Worm (Caenorhabditis elegans) whole organism, late embryonic: Measurements from ENCODE around the gene C08B6.5.

ENCODE experiments used
- C38D4.7 ChIP-seq: fragments of 200-800 bp; sonication (Bioruptor generic); optimal IDR thresholded peaks from 2 replicates; lab custom pipeline; 2018; ENCODE audit warnings: mild to moderate bottlenecking, missing genetic modification characterization, moderate library complexity, missing compliant biosample characterization
- F13H6.1 ChIP-seq: sonication (generic microtip); optimal IDR thresholded peaks from 2 replicates; lab custom pipeline; 2016; ENCODE audit warnings: missing genetic modification characterization, missing compliant biosample characterization
- K02D7.2 ChIP-seq: sonication (generic microtip); optimal IDR thresholded peaks from 2 replicates; lab custom pipeline; 2017; ENCODE audit warnings: mild to moderate bottlenecking, missing genetic modification characterization, missing compliant biosample characterization
- K09A11.1 ChIP-seq: sonication (generic microtip); optimal IDR thresholded peaks from 2 replicates; lab custom pipeline; 2017; ENCODE audit warnings: antibody characterized with exemption, mild to moderate bottlenecking, missing genetic modification characterization, missing compliant biosample characterization; ENCODE audit not compliant: insufficient read depth
- T23F11.4 ChIP-seq: fragments of 200-800 bp; sonication (Bioruptor generic); optimal IDR thresholded peaks from 2 replicates; lab custom pipeline; 2018; ENCODE audit warnings: mild to moderate bottlenecking, missing genetic modification characterization, missing compliant biosample characterization
- Y22D7AL.16 ChIP-seq: sonication (generic microtip); optimal IDR thresholded peaks from 2 replicates; lab custom pipeline; 2016; ENCODE audit warnings: missing genetic modification characterization, missing compliant biosample characterization
- ama-1 ChIP-seq: fragments of 150-350 bp; optimal IDR thresholded peaks from 2 replicates; lab custom pipeline; 2014
- ceh-14 ChIP-seq: sonication (generic microtip); optimal IDR thresholded peaks from 2 replicates; lab custom pipeline; 2016; ENCODE audit warnings: missing genotype, missing genetic modification characterization, missing compliant biosample characterization
- ceh-18 ChIP-seq: sonication (generic microtip); optimal IDR thresholded peaks from 2 replicates; lab custom pipeline; 2016; ENCODE audit warnings: missing genetic modification characterization, missing compliant biosample characterization
- ceh-22 ChIP-seq: sonication (generic microtip); optimal IDR thresholded peaks from 2 replicates; lab custom pipeline; 2017; ENCODE audit warnings: missing biosample characterization, missing genetic modification characterization
- ceh-6 ChIP-seq: fragments of 200-800 bp; sonication (Bioruptor generic); optimal IDR thresholded peaks from 2 replicates; lab custom pipeline; 2018; ENCODE audit warnings: mild to moderate bottlenecking, missing genetic modification characterization, missing compliant biosample characterization
- ceh-9 ChIP-seq: sonication (generic microtip); optimal IDR thresholded peaks from 2 replicates; lab custom pipeline; 2016; ENCODE audit warnings: mild to moderate bottlenecking, missing genetic modification characterization, inconsistent platforms, missing compliant biosample characterization
- che-1 ChIP-seq: sonication (generic microtip); optimal IDR thresholded peaks from 2 replicates; lab custom pipeline; 2016; ENCODE audit warnings: mild to moderate bottlenecking, missing genetic modification characterization, missing compliant biosample characterization
- dve-1 ChIP-seq: sonication (generic microtip); optimal IDR thresholded peaks from 2 replicates; lab custom pipeline; 2017; ENCODE audit warnings: antibody characterized with exemption, mild to moderate bottlenecking, missing genetic modification characterization, missing compliant biosample characterization
- ets-4 ChIP-seq: sonication (generic microtip); optimal IDR thresholded peaks from 2 replicates; lab custom pipeline; 2016; ENCODE audit warnings: missing genetic modification characterization, missing compliant biosample characterization
- hlh-30 ChIP-seq: sonication (generic microtip); optimal IDR thresholded peaks from 2 replicates; lab custom pipeline; 2017; ENCODE audit warnings: antibody characterized with exemption, missing genetic modification characterization, missing compliant biosample characterization; ENCODE audit not compliant: insufficient read depth
- hlh-8 ChIP-seq: sonication (generic microtip); optimal IDR thresholded peaks from 2 replicates; lab custom pipeline; 2016; ENCODE audit warnings: missing genotype, missing genetic modification characterization, missing compliant biosample characterization
- lim-6 ChIP-seq: sonication (generic microtip); optimal IDR thresholded peaks from 2 replicates; lab custom pipeline; 2016; ENCODE audit warnings: missing genetic modification characterization, missing compliant biosample characterization
- lin-11 ChIP-seq: fragments of 200-800 bp; sonication (Bioruptor generic); optimal IDR thresholded peaks from 2 replicates; lab custom pipeline; 2018; ENCODE audit warnings: mild to moderate bottlenecking, missing genetic modification characterization, missing compliant biosample characterization
- madf-2 ChIP-seq: sonication (generic microtip); optimal IDR thresholded peaks from 2 replicates; lab custom pipeline; 2017; ENCODE audit warnings: missing genetic modification characterization, missing compliant biosample characterization
- nfya-1 ChIP-seq: sonication (generic microtip); optimal IDR thresholded peaks from 2 replicates; lab custom pipeline; 2017; ENCODE audit warnings: missing genetic modification characterization, mild to moderate bottlenecking, missing compliant biosample characterization, antibody characterized with exemption, moderate library complexity
- odd-2 ChIP-seq: sonication (generic microtip); optimal IDR thresholded peaks from 2 replicates; lab custom pipeline; 2017; ENCODE audit warnings: antibody characterized with exemption, mild to moderate bottlenecking, missing genetic modification characterization, missing compliant biosample characterization
- pag-3 ChIP-seq: sonication (generic microtip); optimal IDR thresholded peaks from 2 replicates; lab custom pipeline; 2016; ENCODE audit warnings: missing compliant biosample characterization, missing genetic modification characterization, borderline replicate concordance
- pat-9 ChIP-seq: fragments of 200-800 bp; sonication (Bioruptor generic); optimal IDR thresholded peaks from 2 replicates; lab custom pipeline; 2018; ENCODE audit warnings: mild to moderate bottlenecking, missing genetic modification characterization, moderate library complexity, missing compliant biosample characterization
- pax-1 ChIP-seq: fragments of 150-350 bp; optimal IDR thresholded peaks from 2 replicates; lab custom pipeline; 2014; ENCODE audit warnings: missing biosample characterization, missing genetic modification characterization
- pqm-1 ChIP-seq: sonication (generic microtip); optimal IDR thresholded peaks from 2 replicates; lab custom pipeline; 2016; ENCODE audit warnings: missing genetic modification characterization, missing compliant biosample characterization
- sox-4 ChIP-seq: sonication (generic microtip); optimal IDR thresholded peaks from 2 replicates; lab custom pipeline; 2017; ENCODE audit warnings: mild to moderate bottlenecking, missing genetic modification characterization, inconsistent platforms, missing compliant biosample characterization
- syd-9 ChIP-seq: sonication (generic microtip); optimal IDR thresholded peaks from 2 replicates; lab custom pipeline; 2016; ENCODE audit warnings: mild to moderate bottlenecking, missing genetic modification characterization, moderate library complexity, missing compliant biosample characterization
- tbx-7 ChIP-seq: sonication (generic microtip); optimal IDR thresholded peaks from 2 replicates; lab custom pipeline; 2016; ENCODE audit warnings: missing genotype, missing genetic modification characterization, missing compliant biosample characterization
- unc-3 ChIP-seq, 2 experiments: fragments of 200-800 bp in 1 of 2; sonication (Bioruptor generic) in 1 of 2; sonication (generic microtip) in 1 of 2; conservative IDR thresholded peaks in 1 of 2; optimal IDR thresholded peaks in 1 of 2; 2 replicates each; pipeline versions ENCODE4 v1.3.6 to Lab custom; 2016 to 2022; ENCODE audit warnings: missing compliant biosample characterization in 2 of 2, missing genetic modification characterization in 2 of 2, missing genetic modification reagents in 1 of 2
- unc-42 ChIP-seq: sonication (generic microtip); optimal IDR thresholded peaks from 2 replicates; lab custom pipeline; 2016; ENCODE audit warnings: missing genotype, missing genetic modification characterization, missing compliant biosample characterization
- unc-55 ChIP-seq: sonication (generic microtip); optimal IDR thresholded peaks from 2 replicates; lab custom pipeline; 2017; ENCODE audit warnings: missing biosample characterization, missing genetic modification reagents, missing genetic modification characterization
- unc-86 ChIP-seq: sonication (generic microtip); optimal IDR thresholded peaks from 2 replicates; lab custom pipeline; 2016; ENCODE audit warnings: missing genetic modification characterization, missing compliant biosample characterization
- ztf-16 ChIP-seq: sonication (generic microtip); optimal IDR thresholded peaks from 2 replicates; lab custom pipeline; 2017; ENCODE audit warnings: missing genetic modification characterization, missing compliant biosample characterization

The C08B6.5 gene

DNA sequence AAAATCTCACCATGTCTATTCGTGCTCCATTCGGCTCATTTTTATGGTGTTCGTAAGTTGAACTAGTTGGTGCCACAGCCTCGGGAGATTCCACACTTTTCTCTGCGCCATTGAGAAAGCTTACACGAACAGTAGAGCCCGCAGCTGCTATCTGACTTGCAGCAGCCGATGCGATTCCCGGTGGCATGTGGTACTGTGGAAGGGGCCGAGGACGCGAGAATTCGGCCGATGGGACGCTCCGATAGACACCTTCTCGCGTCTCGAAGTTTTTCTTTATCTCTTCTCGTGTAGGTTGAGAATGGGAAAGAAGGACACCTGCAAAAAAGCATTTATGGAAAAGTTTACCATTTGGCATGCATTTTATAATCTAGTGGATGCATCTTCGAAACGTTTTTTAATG is 15.7 kb downstream of the C08B6.5 start:
- no peak for TF ChIP-seq ets-4 (tag; lab: Kevin White, UChicago)
- TF ChIP-seq unc-3 (GFP tag; conservative IDR thresholded peaks at IDR 0.05; lab: Robert Waterston, UW): no peak
- no peak for TF ChIP-seq unc-3 (tag; optimal IDR thresholded peaks at IDR 0.05; lab: Kevin White, UChicago)
- TF ChIP-seq che-1 (tag; lab: Kevin White, UChicago): no peak
- no peak for TF ChIP-seq hlh-8 (tag; lab: Kevin White, UChicago)
- TF ChIP-seq unc-42: no peak
- TF ChIP-seq lin-11 (tag; lab: Kevin White, UChicago): no peak
- TF ChIP-seq ama-1 (lab: Kevin White, UChicago): no peak
- no peak for TF ChIP-seq pqm-1 (tag; lab: Kevin White, UChicago)
- no peak for TF ChIP-seq sox-4 (tag; lab: Kevin White, UChicago)
- no peak for TF ChIP-seq hlh-30 (tag; lab: Kevin White, UChicago)
- no peak for TF ChIP-seq pat-9
- no peak for TF ChIP-seq dve-1
- TF ChIP-seq ceh-14: no peak

DNA sequence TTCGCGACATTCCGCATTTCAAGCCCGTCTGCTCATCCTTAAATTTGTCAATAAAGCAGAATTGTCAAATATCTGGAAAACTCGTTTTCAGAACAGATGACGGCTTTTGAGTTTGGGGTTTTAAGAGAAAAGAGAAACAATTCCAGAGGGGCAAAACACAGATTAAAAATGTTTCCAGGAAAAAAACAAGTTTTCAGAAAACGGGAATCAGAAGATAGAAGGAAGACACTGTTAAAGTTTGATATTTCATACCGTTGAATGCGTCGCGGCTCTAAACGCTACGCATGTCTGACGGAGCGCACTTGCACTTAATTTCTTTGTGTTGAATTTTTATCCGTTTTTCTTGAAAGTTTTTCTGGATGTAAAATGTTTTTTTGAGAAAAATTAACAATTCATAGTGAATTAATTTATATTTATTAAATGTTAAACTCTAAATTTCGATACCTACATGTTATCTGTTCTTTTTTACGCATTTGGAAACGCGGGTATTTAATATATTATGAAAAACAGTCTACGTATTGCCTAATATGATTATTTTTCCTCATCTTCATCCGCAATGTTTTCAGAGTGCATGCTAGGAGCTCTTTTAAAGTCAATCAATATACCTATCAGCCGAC is 16.6 kb downstream of the C08B6.5 start, which contains the start of the genes C08B6.18, wdr-20 and C08B6.8:
TSS of gene C08B6.18 (minus strand) at position 51 of the 617 bp plus-strand sequence.
TSS of gene wdr-20 (minus strand) at position 82 of the 617 bp plus-strand sequence.
TSS of gene C08B6.8 (plus strand) at position 567 of the 617 bp plus-strand sequence.
- TF ChIP-seq unc-42 (peak; percentile 4), ceh-18 (tag; lab: Kevin White, UChicago) (no peak)

DNA sequence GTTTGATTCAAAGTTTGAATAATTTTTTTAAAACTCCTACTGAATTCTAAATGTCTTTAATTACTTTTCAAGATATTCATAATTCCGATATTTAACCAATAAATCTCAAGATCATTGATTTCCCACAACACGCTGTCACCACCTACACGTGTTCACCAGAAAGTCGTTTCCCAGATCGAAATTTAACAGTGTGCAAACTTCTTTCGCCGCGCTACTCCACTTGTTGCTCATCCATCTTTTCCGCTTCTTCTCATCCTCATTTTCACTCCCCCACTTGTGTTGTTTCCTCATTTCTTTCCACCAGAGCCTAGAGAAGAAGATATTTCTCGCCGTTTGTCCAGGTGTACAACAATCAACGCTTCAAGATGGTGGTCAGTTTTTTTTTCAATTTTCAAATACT is 28.1 kb downstream of the C08B6.5 start, which contains the start of gene C51E3.9:
TSS of gene C51E3.9 (plus strand) at position 301 of the 400 bp plus-strand sequence.
- TF ChIP-seq ztf-16 (tag; lab: Kevin White, UChicago) (no peak), ets-4 (tag; lab: Kevin White, UChicago) (no peak), K02D7.2 (no peak), unc-55 (GFP tag; lab: Kevin White, UChicago) (no peak), syd-9 (tag; lab: Kevin White, UChicago) (no peak), tbx-7 (tag; lab: Kevin White, UChicago) (no peak), F13H6.1 (no peak), K09A11.1 (tag; lab: Kevin White, UChicago) (no peak), ceh-14 (no peak), lim-6 (tag; lab: Kevin White, UChicago) (no peak), T23F11.4 (no peak), Y22D7AL.16 (tag; lab: Kevin White, UChicago) (no peak), unc-86 (no peak), C38D4.7 (GFP tag; lab: Kevin White, UChicago) (no peak), dve-1 (no peak)

DNA sequence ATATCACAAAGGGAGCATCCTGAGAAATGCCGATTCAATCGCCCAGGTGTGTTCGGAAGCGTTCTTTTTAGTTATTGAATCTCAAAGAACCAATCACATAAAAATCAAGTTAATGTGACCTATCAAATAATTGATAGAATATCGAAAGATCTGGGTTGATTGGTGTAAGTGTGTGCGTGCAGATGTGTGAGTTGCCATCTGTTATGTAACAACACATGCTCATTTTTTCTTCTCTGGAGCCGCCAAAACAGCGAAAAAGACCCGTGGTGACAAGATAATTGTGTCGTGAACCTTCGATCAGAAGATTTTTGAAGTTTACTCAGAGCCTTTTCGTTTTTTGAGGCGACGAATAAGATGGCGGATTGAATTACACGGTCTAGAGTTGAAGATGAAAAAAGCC is 29.2 kb downstream of the C08B6.5 start:
- no peak for TF ChIP-seq ceh-6 (GFP tag; lab: Kevin White, UChicago)
- peak; percentile 60 for TF ChIP-seq ceh-18 (tag; lab: Kevin White, UChicago)

DNA sequence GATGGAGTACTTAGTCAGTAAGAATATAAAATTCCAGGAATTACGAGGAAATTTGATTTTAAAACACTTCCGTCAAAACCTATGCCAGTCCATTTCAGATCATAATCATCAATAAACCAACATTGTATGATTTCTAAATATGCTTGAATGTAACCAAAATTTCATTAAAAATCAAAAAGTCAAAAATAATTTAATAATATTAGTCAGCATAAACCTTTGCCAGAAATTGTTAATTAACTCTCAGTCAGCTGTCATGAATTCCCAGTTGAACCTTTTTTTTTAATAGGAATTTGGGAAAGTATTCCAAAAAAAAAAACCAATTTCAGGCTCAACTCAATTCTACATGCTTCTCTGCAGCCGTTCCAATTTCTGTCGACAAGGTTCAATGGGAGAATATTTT is 30.8 kb downstream of the C08B6.5 start, which contains the start of gene srsx-26:
TSS of gene srsx-26 (plus strand) at position 301 of the 400 bp plus-strand sequence.
- TF ChIP-seq nfya-1 (tag; lab: Kevin White, UChicago) (no peak), odd-2 (tag; lab: Kevin White, UChicago) (no peak), ets-4 (tag; lab: Kevin White, UChicago) (no peak), pag-3 (no peak), ceh-9 (tag; lab: Kevin White, UChicago) (no peak), unc-42 (no peak), pax-1 (tag; lab: Kevin White, UChicago) (no peak), hlh-30 (tag; lab: Kevin White, UChicago) (no peak), unc-86 (no peak), Y22D7AL.16 (tag; lab: Kevin White, UChicago) (no peak), C38D4.7 (GFP tag; lab: Kevin White, UChicago) (no peak), ceh-6 (GFP tag; lab: Kevin White, UChicago) (no peak), madf-2 (tag; lab: Kevin White, UChicago) (no peak), che-1 (tag; lab: Kevin White, UChicago) (no peak), ceh-14 (no peak), ceh-22 (no peak)
